Worm (Caenorhabditis elegans) whole organism, L4/young adult: ENCODE results near the gene F14H3.3.

ENCODE experiments used
- W03F9.2 ChIP-seq: fragments of 150-350 bp; optimal IDR thresholded peaks from 2 replicates; lab custom pipeline; 2014; ENCODE audit warnings: missing biosample characterization, missing genetic modification characterization
- him-1 ChIP-seq: sonication (generic microtip); optimal IDR thresholded peaks from 2 replicates; lab custom pipeline; 2016; ENCODE audit warnings: missing genotype, missing genetic modification reagents, missing genetic modification characterization, missing compliant biosample characterization

- TF ChIP-seq him-1, result no peak
- no peak for TF ChIP-seq W03F9.2 (tag; lab: Kevin White, UChicago)
Observed at ce11 chrV:16036166-16036565, 17.1 kb downstream of the F14H3.3 start, which contains the start of gene T10C6.10.
